Worm (Caenorhabditis elegans): ENCODE measurements around the gene ttr-14.

DNA sequence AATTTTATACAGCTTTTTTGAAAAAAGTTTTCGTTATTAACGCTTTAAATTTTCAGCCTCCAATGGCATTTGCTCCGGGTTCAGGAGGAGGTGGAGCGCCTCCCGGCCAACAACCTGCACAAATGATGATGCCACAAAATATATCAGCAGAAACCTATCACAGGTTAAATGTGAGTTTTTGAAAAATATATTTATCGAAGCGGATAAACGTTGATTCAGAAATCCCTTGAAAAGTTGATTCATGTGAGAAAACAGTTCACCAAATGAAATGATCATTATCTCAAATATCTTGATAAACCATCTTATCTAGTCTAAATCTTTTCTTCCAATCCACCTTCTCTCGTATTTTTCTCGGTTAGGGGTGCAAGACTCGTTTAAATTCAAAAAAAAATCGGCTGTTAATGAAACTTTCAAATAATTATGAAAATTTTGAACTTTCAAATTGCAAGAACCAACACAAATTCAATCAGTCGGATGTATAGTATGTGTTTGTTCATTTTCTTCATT lies 18.0 kb upstream of the ttr-14 start, which contains the start of gene sma-9:
- TF ChIP-seq ama-1 (optimal IDR thresholded peaks at IDR 0.05) (no peak), aly-1 (tag; optimal IDR thresholded peaks at IDR 0.05) (no peak), hnd-1 (tag; optimal IDR thresholded peaks at IDR 0.05) (no peak), hmg-4 (GFP tag; optimal IDR thresholded peaks at IDR 0.05) (no peak), tra-4 (tag; optimal IDR thresholded peaks at IDR 0.05) (no peak), F13C5.2 (tag; optimal IDR thresholded peaks at IDR 0.05) (no peak), ets-7 (tag; optimal IDR thresholded peaks at IDR 0.05) (no peak), scrt-1 (GFP tag; IDR thresholded peaks at IDR 0.05) (no peak), tbx-37 (GFP tag; conservative IDR thresholded peaks at IDR 0.05) (no peak), tbx-11 (GFP tag; IDR thresholded peaks at IDR 0.05) (no peak), pes-1 (GFP tag; IDR thresholded peaks at IDR 0.05) (no peak), ceh-36 (tag; optimal IDR thresholded peaks at IDR 0.05) (no peak), hmbx-1 (tag; optimal IDR thresholded peaks at IDR 0.05) (no peak), sea-1 (GFP tag; conservative IDR thresholded peaks at IDR 0.05) (no peak)
